Fruit fly (Drosophila melanogaster): ENCODE measurements around the gene CG13282.

The CG13282 gene

DNA sequence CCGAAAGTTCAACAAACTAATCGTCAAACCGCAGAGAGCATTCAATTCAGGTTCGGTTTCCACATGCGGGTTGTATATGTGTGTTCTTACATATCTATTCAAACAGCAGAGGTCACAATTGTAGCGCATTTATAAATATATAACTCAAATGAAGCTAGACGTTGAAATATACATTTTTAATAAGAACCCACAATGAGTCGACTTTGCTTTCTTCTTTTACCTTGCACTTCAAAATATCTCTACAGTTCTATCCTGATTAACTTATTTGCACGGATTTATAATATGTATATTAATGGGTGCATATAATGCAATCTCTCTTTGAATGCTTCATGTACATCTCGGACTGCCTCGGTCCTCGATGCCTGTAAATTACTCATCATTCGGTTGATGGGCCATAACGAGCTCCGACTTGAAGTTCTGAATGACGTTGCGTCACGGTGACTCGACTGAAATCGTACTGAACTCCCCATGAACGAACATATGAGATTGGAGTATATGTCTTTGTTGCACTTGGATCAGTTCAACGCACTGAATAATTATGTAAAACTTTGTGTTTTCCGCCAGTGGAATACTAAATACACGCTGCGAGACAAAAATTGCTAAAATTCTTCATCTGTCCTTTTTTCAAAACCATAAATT, 15.8 kb downstream of the CG13282 start (continued):
- TF ChIP-seq Abd-B (GFP tag; optimal IDR thresholded peaks at IDR 0.05) (peak; percentile 13), nau (GFP tag; optimal IDR thresholded peaks at IDR 0.05) (no peak), fd64A (GFP tag; optimal IDR thresholded peaks at IDR 0.05) (no peak), CG10565 (GFP tag; optimal IDR thresholded peaks at IDR 0.05) (no peak), trh (GFP tag; optimal IDR thresholded peaks at IDR 0.05) (no peak), tup (GFP tag; optimal IDR thresholded peaks at IDR 0.05) (no peak), zf30C (GFP tag; optimal IDR thresholded peaks at IDR 0.05) (no peak), chif (GFP tag; optimal IDR thresholded peaks at IDR 0.05) (peak in 1 of 2 experiments; percentile 13), z (GFP tag; IDR thresholded peaks at IDR 0.05) (no peak), ems (GFP tag; optimal IDR thresholded peaks at IDR 0.05) (no peak), tap (tag; optimal IDR thresholded peaks at IDR 0.05) (no peak), jumu (GFP tag; optimal IDR thresholded peaks at IDR 0.05) (no peak), Fer3 (tag; optimal IDR thresholded peaks at IDR 0.05) (no peak), chinmo (GFP tag; IDR thresholded peaks at IDR 0.05; ENCODE audit: partially characterized antibody) (no peak), CG4617 (GFP tag; optimal IDR thresholded peaks at IDR 0.05; ENCODE audit: borderline replicate concordance) (no peak), dmrt99B (tag; optimal IDR thresholded peaks at IDR 0.05) (peak; percentile 53), Tbp (GFP tag; optimal IDR thresholded peaks at IDR 0.05) (no peak), CG2678 (tag; optimal IDR thresholded peaks at IDR 0.05) (peak; percentile 45), CrebB (tag; optimal IDR thresholded peaks at IDR 0.05) (no peak), Pdp1 (GFP tag; optimal IDR thresholded peaks at IDR 0.05) (peak in 1 of 2 experiments; percentile 67), CHES-1-like (GFP tag; optimal IDR thresholded peaks at IDR 0.05) (no peak), Fer1 (GFP tag; optimal IDR thresholded peaks at IDR 0.05) (no peak), lilli (GFP tag; optimal IDR thresholded peaks at IDR 0.05) (no peak), Doc3 (GFP tag; IDR thresholded peaks at IDR 0.05; ENCODE audit: partially characterized antibody) (no peak), CG10959 (GFP tag; IDR thresholded peaks at IDR 0.05) (no peak), Optix (GFP tag; IDR thresholded peaks at IDR 0.05) (no peak), CG12104 (GFP tag; optimal IDR thresholded peaks at IDR 0.05) (no peak), CG9215 (GFP tag; IDR thresholded peaks at IDR 0.05) (no peak), row (GFP tag; IDR thresholded peaks at IDR 0.05) (peak; percentile 42; the same call in 1 of the 3 replicates), dysf (GFP tag; IDR thresholded peaks at IDR 0.05) (peak; percentile 34; the same call in 1 of the 3 replicates), CG7357 (GFP tag; IDR thresholded peaks at IDR 0.05) (no peak), Adf1 (GFP tag; IDR thresholded peaks at IDR 0.05) (no peak), kah (GFP tag; optimal IDR thresholded peaks at IDR 0.05) (no peak), CG30431 (GFP tag; optimal IDR thresholded peaks at IDR 0.05) (no peak), stc (GFP tag; IDR thresholded peaks at IDR 0.05) (no peak), maf-S (GFP tag; optimal IDR thresholded peaks at IDR 0.05) (no peak), CG11723 (GFP tag; optimal IDR thresholded peaks at IDR 0.05) (no peak), Poxn (GFP tag; IDR thresholded peaks at IDR 0.05) (no peak), B-H2 (GFP tag; optimal IDR thresholded peaks at IDR 0.05) (no peak), Atf6 (GFP tag; IDR thresholded peaks at IDR 0.05) (peak; percentile 25; the same call in 1 of the 2 replicates), CG7963 (GFP tag; IDR thresholded peaks at IDR 0.05; ENCODE audit: partially characterized antibody) (no peak), otp (GFP tag; IDR thresholded peaks at IDR 0.05) (no peak), CTCF (GFP tag; optimal IDR thresholded peaks at IDR 0.05) (no peak), cg (GFP tag; optimal IDR thresholded peaks at IDR 0.05) (peak; percentile 21), Mrtf (GFP tag; IDR thresholded peaks at IDR 0.05) (no peak), mam (GFP tag; optimal IDR thresholded peaks at IDR 0.05) (no peak), Gug (GFP tag; IDR thresholded peaks at IDR 0.05) (no peak), E2f2 (GFP tag; IDR thresholded peaks at IDR 0.05) (no peak), Sox100B (GFP tag; optimal IDR thresholded peaks at IDR 0.05) (peak; percentile 32), Blimp-1 (GFP tag; optimal IDR thresholded peaks at IDR 0.05) (peak; percentile 62), Antp (GFP tag; optimal IDR thresholded peaks at IDR 0.05) (no peak)
